Worm (Caenorhabditis elegans) whole organism, late embryonic: ENCODE results near the gene Y45F10C.4.

Source experiments
- ceh-14 ChIP-seq: sonication (generic microtip); optimal IDR thresholded peaks from 2 replicates; lab custom pipeline; 2016; ENCODE audit warnings: missing genotype, missing genetic modification characterization, missing compliant biosample characterization
- ceh-2 ChIP-seq: sonication (generic microtip); optimal IDR thresholded peaks from 2 replicates; lab custom pipeline; 2016; ENCODE audit warnings: missing genotype, missing genetic modification characterization, missing compliant biosample characterization
- hlh-30 ChIP-seq: sonication (generic microtip); optimal IDR thresholded peaks from 2 replicates; lab custom pipeline; 2017; ENCODE audit warnings: antibody characterized with exemption, missing genetic modification characterization, missing compliant biosample characterization; ENCODE audit not compliant: insufficient read depth
- odd-2 ChIP-seq: sonication (generic microtip); optimal IDR thresholded peaks from 2 replicates; lab custom pipeline; 2017; ENCODE audit warnings: antibody characterized with exemption, mild to moderate bottlenecking, missing genetic modification characterization, missing compliant biosample characterization
- pax-1 ChIP-seq: fragments of 150-350 bp; optimal IDR thresholded peaks from 2 replicates; lab custom pipeline; 2014; ENCODE audit warnings: missing biosample characterization, missing genetic modification characterization
- tbx-7 ChIP-seq: sonication (generic microtip); optimal IDR thresholded peaks from 2 replicates; lab custom pipeline; 2016; ENCODE audit warnings: missing genotype, missing genetic modification characterization, missing compliant biosample characterization

- TF ChIP-seq tbx-7 (tag; lab: Kevin White, UChicago) (no peak), pax-1 (no peak), ceh-2 (no peak), hlh-30 (no peak), ceh-14 (no peak), odd-2 (tag; lab: Kevin White, UChicago) (no peak)
These were observed 1.1 kb upstream of the Y45F10C.4 start for ce11 chrIV:13665073-13665472.
